Fruit fly (Drosophila melanogaster) whole organism, prepupa: ENCODE results near the gene CG14327.

Source experiments
- Blimp-1 ChIP-seq: fragments of 200-800 bp; sonication (Bioruptor generic); optimal IDR thresholded peaks from 3 replicates; lab custom pipeline; 2017; ENCODE audit warnings: missing biosample characterization, missing genetic modification characterization, mild to moderate bottlenecking, moderate library complexity, missing genetic modification reagents
- CG10631 ChIP-seq: fragments of 200-800 bp; sonication (Bioruptor generic); optimal IDR thresholded peaks from 2 replicates; lab custom pipeline; 2016; ENCODE audit warnings: missing biosample characterization, missing genetic modification characterization
- CG10669 ChIP-seq: fragments of 200-800 bp; sonication (Bioruptor generic); optimal IDR thresholded peaks from 3 replicates; lab custom pipeline; 2018; ENCODE audit warnings: missing biosample characterization, mild to moderate bottlenecking, missing genetic modification characterization, moderate library complexity
- CG11294 ChIP-seq: fragments of 200-800 bp; sonication (Bioruptor generic); IDR thresholded peaks from 2 replicates; pipeline ENCODE4 v1.3.6; 2022; ENCODE audit warnings: missing biosample characterization, missing genetic modification characterization
- CG11762 ChIP-seq: fragments of 200-800 bp; sonication (Bioruptor generic); optimal IDR thresholded peaks from 3 replicates; lab custom pipeline; 2016; ENCODE audit warnings: missing biosample characterization, missing genetic modification characterization; ENCODE audit not compliant: insufficient read depth
- CG11902 ChIP-seq: fragments of 200-800 bp; sonication (Bioruptor generic); optimal IDR thresholded peaks from 3 replicates; lab custom pipeline; 2016; ENCODE audit warnings: missing biosample characterization, missing genetic modification characterization
- CG15336 ChIP-seq: fragments of 200-800 bp; sonication (Bioruptor generic); IDR thresholded peaks from 2 replicates; pipeline ENCODE4 v1.3.6; 2022; ENCODE audit warnings: missing biosample characterization, missing genetic modification characterization
- CG1621 ChIP-seq: fragments of 200-800 bp; sonication (Bioruptor generic); optimal IDR thresholded peaks from 3 replicates; lab custom pipeline; 2018; ENCODE audit warnings: missing biosample characterization, mild to moderate bottlenecking, missing genetic modification characterization
- CG16779 ChIP-seq: fragments of 200-800 bp; sonication (Bioruptor generic); optimal IDR thresholded peaks from 3 replicates; lab custom pipeline; 2017; ENCODE audit warnings: missing biosample characterization, mild to moderate bottlenecking, missing genetic modification characterization
- CG3032 ChIP-seq: fragments of 200-800 bp; optimal IDR thresholded peaks from 2 replicates; lab custom pipeline; 2019; ENCODE audit warnings: missing biosample characterization, mild to moderate bottlenecking, missing genetic modification characterization, moderate library complexity
- CG32006 ChIP-seq: fragments of 200-800 bp; sonication (Bioruptor generic); optimal IDR thresholded peaks from 3 replicates; lab custom pipeline; 2017; ENCODE audit warnings: missing biosample characterization, mild to moderate bottlenecking, missing genetic modification characterization
- CG34406 ChIP-seq: fragments of 200-800 bp; sonication (Bioruptor generic); optimal IDR thresholded peaks from 3 replicates; lab custom pipeline; 2016; ENCODE audit warnings: missing biosample characterization, missing genetic modification characterization
- CG3919 ChIP-seq: fragments of 200-800 bp; sonication (Bioruptor generic); optimal IDR thresholded peaks from 3 replicates; lab custom pipeline; 2016; ENCODE audit warnings: missing biosample characterization, missing genetic modification characterization
- CG6792 ChIP-seq: fragments of 200-800 bp; sonication (Bioruptor generic); optimal IDR thresholded peaks from 3 replicates; lab custom pipeline; 2016; ENCODE audit warnings: missing biosample characterization, missing genetic modification characterization
- CG6808 ChIP-seq: fragments of 200-800 bp; sonication (Bioruptor generic); optimal IDR thresholded peaks from 3 replicates; lab custom pipeline; 2017; ENCODE audit warnings: missing biosample characterization, missing genetic modification characterization, mild to moderate bottlenecking, moderate library complexity, missing genetic modification reagents
- CG6854 ChIP-seq: fragments of 200-800 bp; sonication (Bioruptor generic); optimal IDR thresholded peaks from 2 replicates; lab custom pipeline; 2017; ENCODE audit warnings: missing biosample characterization, mild to moderate bottlenecking, missing genetic modification characterization
- CG7368 ChIP-seq: fragments of 200-800 bp; sonication (Bioruptor generic); optimal IDR thresholded peaks from 3 replicates; lab custom pipeline; 2016; ENCODE audit warnings: missing biosample characterization, missing genetic modification characterization
- CG8632 ChIP-seq: fragments of 200-800 bp; sonication (Bioruptor generic); optimal IDR thresholded peaks from 3 replicates; lab custom pipeline; 2016; ENCODE audit warnings: missing biosample characterization, missing genetic modification characterization
- CG9139 ChIP-seq: fragments of 200-800 bp; sonication (Bioruptor generic); optimal IDR thresholded peaks from 3 replicates; lab custom pipeline; 2017; ENCODE audit warnings: missing biosample characterization, mild to moderate bottlenecking, missing genetic modification characterization
- Eip78C ChIP-seq: fragments of 200-800 bp; sonication (Bioruptor generic); peaks from one replicate; lab custom pipeline; 2016; ENCODE audit warnings: missing biosample characterization, missing genetic modification characterization
- Ets21C ChIP-seq: fragments of 200-800 bp; sonication (Bioruptor generic); optimal IDR thresholded peaks from 3 replicates; lab custom pipeline; 2016; ENCODE audit warnings: missing biosample characterization, missing genetic modification characterization
- Gug ChIP-seq: fragments of 200-800 bp; sonication (Bioruptor generic); IDR thresholded peaks from 2 replicates; pipeline ENCODE4 v1.3.6; 2022; ENCODE audit warnings: missing biosample characterization, missing genetic modification characterization
- Hr38 ChIP-seq: sonication (Bioruptor generic); optimal IDR thresholded peaks from 2 replicates; lab custom pipeline; 2016; ENCODE audit warnings: missing biosample characterization, missing genetic modification characterization
- Hr39 ChIP-seq: fragments of 200-800 bp; sonication (Bioruptor generic); optimal IDR thresholded peaks from 2 replicates; lab custom pipeline; 2016; ENCODE audit warnings: missing biosample characterization, missing genetic modification characterization
- Lpt ChIP-seq: fragments of 200-800 bp; sonication (Bioruptor generic); optimal IDR thresholded peaks from 3 replicates; lab custom pipeline; 2016; ENCODE audit warnings: missing biosample characterization, missing genetic modification characterization
- Met ChIP-seq: fragments of 200-800 bp; sonication (Bioruptor generic); optimal IDR thresholded peaks from 3 replicates; lab custom pipeline; 2016; ENCODE audit warnings: missing biosample characterization, missing genetic modification characterization
- OdsH ChIP-seq: fragments of 200-800 bp; sonication (Bioruptor generic); optimal IDR thresholded peaks from 3 replicates; lab custom pipeline; 2016; ENCODE audit warnings: missing biosample characterization, missing genetic modification characterization
- Sox102F ChIP-seq: fragments of 200-800 bp; sonication (Bioruptor generic); optimal IDR thresholded peaks from 2 replicates; lab custom pipeline; 2016; ENCODE audit warnings: missing biosample characterization, mild to moderate bottlenecking, missing genetic modification characterization
- Sox15 ChIP-seq: fragments of 200-800 bp; sonication (Bioruptor generic); optimal IDR thresholded peaks from 3 replicates; lab custom pipeline; 2016; ENCODE audit warnings: missing biosample characterization, missing genetic modification characterization
- achi ChIP-seq: fragments of 200-800 bp; sonication (Bioruptor generic); optimal IDR thresholded peaks from 3 replicates; lab custom pipeline; 2016; ENCODE audit warnings: missing biosample characterization, missing genetic modification characterization
- dsx ChIP-seq: fragments of 200-800 bp; optimal IDR thresholded peaks from 3 replicates; lab custom pipeline; 2019; ENCODE audit warnings: missing biosample characterization, mild to moderate bottlenecking, missing genetic modification characterization, moderate library complexity; ENCODE audit not compliant: poor library complexity, severe bottlenecking
- esn ChIP-seq: fragments of 200-800 bp; sonication (Bioruptor generic); optimal IDR thresholded peaks from 2 replicates; lab custom pipeline; 2016; ENCODE audit warnings: missing biosample characterization, mild to moderate bottlenecking, missing genetic modification characterization, moderate library complexity
- fd59A ChIP-seq: fragments of 200-800 bp; sonication (Bioruptor generic); optimal IDR thresholded peaks from 2 replicates; lab custom pipeline; 2017; ENCODE audit warnings: missing biosample characterization, mild to moderate bottlenecking, missing genetic modification characterization, missing genetic modification reagents
- fkh ChIP-seq: fragments of 200-800 bp; sonication (Bioruptor generic); optimal IDR thresholded peaks from 3 replicates; lab custom pipeline; 2017; ENCODE audit warnings: missing biosample characterization, mild to moderate bottlenecking, missing genetic modification characterization, moderate library complexity
- net ChIP-seq: fragments of 200-800 bp; sonication (Bioruptor generic); optimal IDR thresholded peaks from 3 replicates; lab custom pipeline; 2016; ENCODE audit warnings: missing biosample characterization, missing genetic modification characterization
- pdm3 ChIP-seq: fragments of 200-800 bp; sonication (Bioruptor generic); optimal IDR thresholded peaks from 3 replicates; lab custom pipeline; 2016; ENCODE audit warnings: missing biosample characterization, missing genetic modification characterization
- salr ChIP-seq, 2 experiments: fragments of 200-800 bp; sonication (Bioruptor generic); optimal IDR thresholded peaks; 3 replicates each; lab custom pipeline; 2016 to 2018; ENCODE audit warnings: missing biosample characterization in 2 of 2, missing genetic modification characterization in 2 of 2, mild to moderate bottlenecking in 1 of 2
- spab ChIP-seq: fragments of 200-800 bp; sonication (Bioruptor generic); optimal IDR thresholded peaks from 2 replicates; lab custom pipeline; 2017; ENCODE audit warnings: missing biosample characterization, mild to moderate bottlenecking, missing genetic modification characterization, missing genetic modification reagents
- ss ChIP-seq, 2 experiments: fragments of 200-800 bp; sonication (Bioruptor generic); optimal IDR thresholded peaks; 2 replicates in 1 of 2; 3 replicates in 1 of 2; lab custom pipeline; 2017 to 2018; ENCODE audit warnings: mild to moderate bottlenecking in 2 of 2, missing biosample characterization in 2 of 2, missing genetic modification characterization in 2 of 2, moderate library complexity in 1 of 2
- svp ChIP-seq: fragments of 200-800 bp; sonication (Bioruptor generic); peaks from one replicate; lab custom pipeline; 2016; ENCODE audit warnings: missing biosample characterization, missing genetic modification characterization
- topi ChIP-seq: fragments of 200-800 bp; sonication (Bioruptor generic); optimal IDR thresholded peaks from 3 replicates; lab custom pipeline; 2016; ENCODE audit warnings: missing biosample characterization, missing genetic modification characterization

Gene CG14327

dm6 chr3R:17646102-17647050 lies 32.9 kb downstream of the CG14327 start:
- TF ChIP-seq Met (GFP tag; lab: Kevin White, UChicago) (peak; percentile 14), Gug (no peak), CG10669 (no peak), fkh (GFP tag; lab: Kevin White, UChicago) (peak; percentile 33), fd59A (no peak), spab (GFP tag; lab: Kevin White, UChicago) (no peak), CG6792 (GFP tag; lab: Kevin White, UChicago) (peak; percentile 2), Sox102F (GFP tag; lab: Kevin White, UChicago) (peak; percentile 34), Eip78C (GFP tag; lab: Kevin White, UChicago) (peak; percentile 67), esn (peak; percentile 21), dsx (peak; percentile 84), CG16779 (tag; lab: Kevin White, UChicago) (no peak)

dm6 chr3R:17647444-17647843 lies 33.9 kb downstream of the CG14327 start, which contains the start of gene CG14322:
TSS of gene CG14322 (plus strand) at chr3R:17647679.
- TF ChIP-seq CG3032 (tag; lab: Kevin White, UChicago), result peak; percentile 1
- no peak for TF ChIP-seq CG11762

DNA sequence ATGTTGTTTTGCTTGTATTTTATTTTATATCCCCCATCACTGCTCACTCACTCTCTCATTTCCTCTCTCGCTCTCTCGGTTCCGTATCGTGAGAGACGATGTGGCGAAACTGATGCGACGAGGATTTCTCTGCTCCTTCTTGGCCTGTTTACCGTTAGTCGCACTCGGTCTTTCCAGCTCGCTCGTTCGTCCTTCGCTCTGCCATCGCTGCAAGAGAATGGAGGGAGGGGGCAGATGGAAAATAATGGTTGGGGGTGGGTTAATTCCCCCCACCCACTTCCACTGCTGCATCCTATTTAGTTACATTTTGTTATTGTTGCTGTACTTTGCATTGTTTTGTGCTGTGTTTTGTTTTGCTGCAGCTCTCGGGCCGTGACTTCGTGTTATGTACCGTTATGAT lies 40.4 kb downstream of the CG14327 start:
- TF ChIP-seq CG9139 (GFP tag; lab: Kevin White, UChicago) (no peak), salr (GFP tag; optimal IDR thresholded peaks at IDR 0.05; lab: Kevin White, UChicago) (no peak), CG11294 (GFP tag; lab: Robert Waterston, UW) (no peak), fkh (GFP tag; lab: Kevin White, UChicago) (no peak), CG32006 (no peak), Sox102F (GFP tag; lab: Kevin White, UChicago) (no peak), topi (GFP tag; lab: Kevin White, UChicago) (no peak), Ets21C (no peak), Hr39 (GFP tag; lab: Kevin White, UChicago) (no peak), pdm3 (GFP tag; lab: Kevin White, UChicago) (no peak), CG7368 (GFP tag; lab: Kevin White, UChicago) (no peak)

DNA sequence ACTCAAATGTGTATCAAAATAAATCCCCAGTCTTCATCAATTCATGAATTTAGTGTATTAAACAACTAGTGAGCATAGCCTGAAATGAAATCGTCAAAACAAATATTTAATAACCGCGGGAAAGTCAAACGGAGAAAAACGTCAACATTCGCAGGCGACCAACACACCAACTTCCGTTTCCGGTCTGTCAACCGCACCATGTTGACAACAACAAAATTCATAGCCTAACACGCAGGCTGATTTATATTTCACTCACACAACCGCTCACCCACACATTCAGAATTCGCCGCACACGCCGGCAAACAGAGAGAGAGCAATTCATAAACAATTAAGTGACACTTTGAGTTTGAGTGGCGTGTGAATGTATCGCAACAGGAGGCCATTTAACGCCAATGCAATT lies 41.5 kb downstream of the CG14327 start:
- no peak for TF ChIP-seq topi (GFP tag; lab: Kevin White, UChicago)
- TF ChIP-seq Blimp-1 (GFP tag; lab: Kevin White, UChicago), result no peak
- TF ChIP-seq fd59A, result no peak
- TF ChIP-seq CG3919 (GFP tag; lab: Kevin White, UChicago), result no peak
- TF ChIP-seq CG34406, result peak; percentile 10
- TF ChIP-seq achi (GFP tag; lab: Kevin White, UChicago), result peak; percentile 10
- TF ChIP-seq esn, result no peak
- TF ChIP-seq CG6854 (GFP tag; lab: Kevin White, UChicago), result no peak
- TF ChIP-seq dsx, result no peak
- TF ChIP-seq CG8632, result no peak
- TF ChIP-seq svp, result no peak
- TF ChIP-seq CG6808 (GFP tag; lab: Kevin White, UChicago), result no peak
- no peak for TF ChIP-seq pdm3 (GFP tag; lab: Kevin White, UChicago)
- TF ChIP-seq Hr39 (GFP tag; lab: Kevin White, UChicago), result no peak

- TF ChIP-seq Lpt (no peak), Hr38 (GFP tag; lab: Kevin White, UChicago) (no peak), CG6808 (GFP tag; lab: Kevin White, UChicago) (no peak), fkh (GFP tag; lab: Kevin White, UChicago) (no peak), Sox15 (no peak), CG10631 (GFP tag; lab: Kevin White, UChicago) (no peak), topi (GFP tag; lab: Kevin White, UChicago) (no peak), salr (GFP tag; optimal IDR thresholded peaks at IDR 0.05; lab: Kevin White, UChicago) (no peak), CG1621 (tag; lab: Kevin White, UChicago) (no peak), Met (GFP tag; lab: Kevin White, UChicago) (no peak), net (GFP tag; lab: Kevin White, UChicago) (no peak), ss (GFP tag; optimal IDR thresholded peaks at IDR 0.05; lab: Kevin White, UChicago) (no peak), OdsH (GFP tag; lab: Kevin White, UChicago) (no peak), svp (no peak), CG9139 (GFP tag; lab: Kevin White, UChicago) (no peak), spab (GFP tag; lab: Kevin White, UChicago) (no peak), CG11902 (no peak), CG15336 (GFP tag; lab: Robert Waterston, UW) (no peak), CG6792 (GFP tag; lab: Kevin White, UChicago) (no peak)
- TF ChIP-seq, all 60 proteins: peak for 0
These were observed 43.4 kb downstream of the CG14327 start for dm6 chr3R:17656923-17657322.
